Worm (Caenorhabditis elegans) whole organism, L4 larva: Measurements from ENCODE around the gene pbo-6.

Experiments used
- daf-16 ChIP-seq, 3 experiments: sonication (generic microtip); optimal IDR thresholded peaks; 2 replicates each; lab custom pipeline; 2016 to 2017; ENCODE audit warnings: missing genetic modification characterization in 3 of 3, missing genetic modification reagents in 3 of 3, mild to moderate bottlenecking in 2 of 3, missing compliant biosample characterization in 2 of 3, missing biosample characterization in 1 of 3, moderate library complexity in 1 of 3
- fkh-10 ChIP-seq: fragments of 150-350 bp; optimal IDR thresholded peaks from 2 replicates; lab custom pipeline; 2014; ENCODE audit warnings: missing biosample characterization, missing genetic modification reagents, missing genetic modification characterization
- hif-1 ChIP-seq, 2 experiments: sonication (generic microtip); optimal IDR thresholded peaks; 2 replicates each; lab custom pipeline; 2016 to 2017; ENCODE audit warnings: missing compliant biosample characterization in 2 of 2, missing genetic modification characterization in 2 of 2, missing genetic modification reagents in 2 of 2, missing genotype in 2 of 2, mild to moderate bottlenecking in 1 of 2
- hmg-1.1 ChIP-seq: fragments of 200-800 bp; sonication (Bioruptor generic); IDR thresholded peaks from 2 replicates; pipeline ENCODE4 v1.3.6; 2022; ENCODE audit warnings: missing genetic modification reagents, missing genetic modification characterization, missing compliant biosample characterization
- lin-1 ChIP-seq: fragments of 200-800 bp; sonication (Bioruptor generic); IDR thresholded peaks from 2 replicates; pipeline ENCODE4 v1.3.6; 2022; ENCODE audit warnings: missing genetic modification reagents, missing genetic modification characterization, missing compliant biosample characterization
- mdt-29 ChIP-seq: fragments of 200-800 bp; sonication (Bioruptor generic); IDR thresholded peaks from 2 replicates; pipeline ENCODE4 v1.3.6; 2022; ENCODE audit warnings: missing genetic modification reagents, missing genetic modification characterization, missing compliant biosample characterization
- nhr-76 ChIP-seq: fragments of 150-350 bp; optimal IDR thresholded peaks from 2 replicates; lab custom pipeline; 2014; ENCODE audit warnings: missing biosample characterization, missing genetic modification characterization
- pha-4 ChIP-seq, 2 experiments: fragments of 150-350 bp in 1 of 2; fragments of 200-800 bp in 1 of 2; sonication (Bioruptor generic) in 1 of 2; IDR thresholded peaks in 1 of 2; optimal IDR thresholded peaks in 1 of 2; 2 replicates each; pipeline versions ENCODE4 v1.3.6 to Lab custom; 2014 to 2022; ENCODE audit warnings: missing genetic modification characterization in 2 of 2, missing genetic modification reagents in 2 of 2, missing biosample characterization in 1 of 2, missing compliant biosample characterization in 1 of 2
- pqm-1 ChIP-seq: sonication (generic microtip); optimal IDR thresholded peaks from 2 replicates; lab custom pipeline; 2017; ENCODE audit warnings: missing biosample characterization, missing genetic modification characterization
- unc-62 ChIP-seq, 3 experiments: fragments of 150-350 bp in 1 of 3; sonication (generic microtip); optimal IDR thresholded peaks in 2 of 3; peaks in 1 of 3; 1 replicate in 1 of 3; 2 replicates in 2 of 3; lab custom pipeline; 2014 to 2017; ENCODE audit warnings: missing biosample characterization in 3 of 3, missing genetic modification characterization in 3 of 3, missing genetic modification reagents in 3 of 3, missing genotype in 1 of 3

DNA sequence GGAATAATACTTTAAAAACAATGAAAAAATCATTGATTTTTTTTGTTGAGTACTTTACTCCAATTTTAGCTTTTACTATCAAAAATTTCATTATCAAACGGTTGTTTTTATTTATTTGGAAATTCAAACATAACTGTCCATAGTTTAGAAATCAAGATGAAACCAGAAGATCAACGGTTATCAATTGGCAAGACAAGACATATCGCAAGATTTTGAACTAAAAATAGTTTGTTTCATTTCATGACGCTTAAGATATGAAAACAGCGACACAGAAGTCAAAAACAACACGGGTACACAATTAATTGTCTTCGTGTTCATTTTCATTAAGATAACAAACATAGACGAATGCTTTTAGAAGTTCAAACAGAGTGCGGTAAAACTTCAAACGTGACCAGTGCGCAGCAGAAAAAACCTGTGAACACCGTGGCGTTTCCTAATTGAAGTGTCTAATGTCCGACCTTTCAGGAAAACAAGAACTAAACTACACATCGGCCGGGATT lies 11.3 kb upstream of the pbo-6 start:
- TF ChIP-seq pqm-1 (tag; lab: Kevin White, UChicago) (no peak), hmg-1.1 (GFP tag; lab: Robert Waterston, UW) (no peak), lin-1 (GFP tag; lab: Robert Waterston, UW) (no peak), hif-1 (tag; optimal IDR thresholded peaks at IDR 0.05; lab: Kevin White, UChicago) (no peak), mdt-29 (GFP tag; lab: Robert Waterston, UW) (no peak), unc-62 (GFP tag; optimal IDR thresholded peaks at IDR 0.05 in 1 of 2; lab: Kevin White, UChicago) (no peak), unc-62 (tag; optimal IDR thresholded peaks at IDR 0.05; lab: Kevin White, UChicago) (no peak), fkh-10 (GFP tag; lab: Kevin White, UChicago) (no peak), pha-4 (GFP tag; IDR thresholded peaks at IDR 0.05; lab: Robert Waterston, UW) (no peak), pha-4 (tag; optimal IDR thresholded peaks at IDR 0.05; lab: Kevin White, UChicago) (no peak), nhr-76 (tag; lab: Kevin White, UChicago) (no peak), daf-16 (GFP tag; optimal IDR thresholded peaks at IDR 0.05; lab: Kevin White, UChicago) (no peak), daf-16 (tag; optimal IDR thresholded peaks at IDR 0.05; lab: Kevin White, UChicago) (no peak)
